Worm (Caenorhabditis elegans): Measurements from ENCODE around the gene cyp-14A3.

The cyp-14A3 gene

ce11 chrX:13248265-13248664, 25.7 kb downstream of the cyp-14A3 start, which contains the start of gene K08H2.7:
K08H2.7 (minus strand) TSS chrX:13248437.
- no peak for TF ChIP-seq unc-62 (GFP tag; optimal IDR thresholded peaks at IDR 0.05)

- no peak for TF ChIP-seq unc-62 (GFP tag; optimal IDR thresholded peaks at IDR 0.05)
These were observed 26.4 kb downstream of the cyp-14A3 start for ce11 chrX:13247614-13248013.

ce11 chrX:13246668-13247358, 27.2 kb downstream of the cyp-14A3 start:
- no peak for TF ChIP-seq unc-62 (GFP tag; optimal IDR thresholded peaks at IDR 0.05)

ce11 chrX:13245090-13245489, 28.9 kb downstream of the cyp-14A3 start, which contains the start of gene hpl-1:
hpl-1 (plus strand) TSS chrX:13245390.
- no peak for TF ChIP-seq unc-62 (GFP tag; optimal IDR thresholded peaks at IDR 0.05)

- TF ChIP-seq unc-62 (GFP tag; optimal IDR thresholded peaks at IDR 0.05): no peak
These were observed 31.8 kb downstream of the cyp-14A3 start, which contains the start of gene K08H2.5 for ce11 chrX:13242231-13242630. K08H2.5 (minus strand) TSS chrX:13242331.

- no peak for TF ChIP-seq unc-62 (GFP tag; optimal IDR thresholded peaks at IDR 0.05)
These were observed 35.8 kb downstream of the cyp-14A3 start, which contains the start of gene K08H2.4 for ce11 chrX:13238197-13238596. K08H2.4 (plus strand) TSS chrX:13238497.

ce11 chrX:13237102-13237501, 36.9 kb downstream of the cyp-14A3 start, which contains the start of gene K08H2.3:
K08H2.3 (plus strand) TSS chrX:13237402.
- TF ChIP-seq unc-62 (GFP tag; optimal IDR thresholded peaks at IDR 0.05): no peak

ce11 chrX:13234879-13235278, 39.1 kb downstream of the cyp-14A3 start, which contains the start of gene K08H2.2:
K08H2.2 (minus strand) TSS chrX:13234979.
- no peak for TF ChIP-seq unc-62 (GFP tag; optimal IDR thresholded peaks at IDR 0.05)

ce11 chrX:13232259-13232658, 41.7 kb downstream of the cyp-14A3 start, which contains the start of gene bgnt-1.5:
bgnt-1.5 (minus strand) TSS chrX:13232359.
- TF ChIP-seq unc-62 (GFP tag; optimal IDR thresholded peaks at IDR 0.05): no peak

- no peak for TF ChIP-seq unc-62 (GFP tag; optimal IDR thresholded peaks at IDR 0.05)
These were observed 46.2 kb downstream of the cyp-14A3 start for ce11 chrX:13227778-13228177.

ce11 chrX:13226614-13227096, 47.3 kb downstream of the cyp-14A3 start, which contains the start of gene skr-21:
skr-21 (minus strand) TSS chrX:13226664.
- TF ChIP-seq unc-62 (GFP tag; optimal IDR thresholded peaks at IDR 0.05): no peak

ce11 chrX:13225111-13225905, 48.7 kb downstream of the cyp-14A3 start:
- TF ChIP-seq unc-62 (GFP tag; optimal IDR thresholded peaks at IDR 0.05): no peak

ce11 chrX:13224608-13225007, 49.4 kb downstream of the cyp-14A3 start, which contains the start of gene skr-19:
skr-19 (minus strand) TSS chrX:13224708.
- no peak for TF ChIP-seq unc-62 (GFP tag; optimal IDR thresholded peaks at IDR 0.05)

ce11 chrX:13223437-13223836, 50.6 kb downstream of the cyp-14A3 start, which contains the start of gene skr-20:
skr-20 (minus strand) TSS chrX:13223537.
- TF ChIP-seq unc-62 (GFP tag; optimal IDR thresholded peaks at IDR 0.05): no peak

All from whole organism, dauer.